Fruit fly (Drosophila melanogaster) whole organism, embryonic: ENCODE data around the gene CG32295.

Experiments
- Bteb2 ChIP-seq: fragments of 200-800 bp; sonication (Bioruptor generic); optimal IDR thresholded peaks from 2 replicates; lab custom pipeline; 2016; ENCODE audit warnings: missing biosample characterization, missing genetic modification characterization
- CG11398 ChIP-seq: fragments of 200-800 bp; sonication (Bioruptor generic); optimal IDR thresholded peaks from 2 replicates; lab custom pipeline; 2016; ENCODE audit warnings: missing biosample characterization, missing genetic modification characterization
- CG11696 ChIP-seq: fragments of 200-800 bp; sonication (Bioruptor generic); IDR thresholded peaks from 2 replicates; pipeline ENCODE4 v1.3.6; 2022; ENCODE audit warnings: missing biosample characterization, missing genetic modification characterization
- CG14050 ChIP-seq: fragments of 200-800 bp; sonication (Bioruptor generic); IDR thresholded peaks from 3 replicates; pipeline ENCODE4 v1.3.6; 2022; ENCODE audit warnings: missing biosample characterization, missing genetic modification characterization
- CG14667 ChIP-seq: fragments of 200-800 bp; sonication (Bioruptor generic); IDR thresholded peaks from 2 replicates; pipeline ENCODE4 v1.3.6; 2022; ENCODE audit warnings: missing biosample characterization, missing genetic modification characterization
- CG14965 ChIP-seq: fragments of 200-800 bp; sonication (Bioruptor generic); optimal IDR thresholded peaks from 2 replicates; lab custom pipeline; 2016; ENCODE audit warnings: missing biosample characterization, missing genetic modification characterization, borderline replicate concordance
- CG1602 ChIP-seq: fragments of 200-800 bp; sonication (Bioruptor generic); optimal IDR thresholded peaks from 3 replicates; lab custom pipeline; 2016; ENCODE audit warnings: missing biosample characterization, missing genetic modification characterization
- CG1647 ChIP-seq: fragments of 200-800 bp; sonication (Bioruptor generic); optimal IDR thresholded peaks from 3 replicates; lab custom pipeline; 2016; ENCODE audit warnings: missing biosample characterization, missing genetic modification characterization
- CG18599 ChIP-seq: fragments of 200-800 bp; sonication (Bioruptor generic); optimal IDR thresholded peaks from 3 replicates; lab custom pipeline; 2017; ENCODE audit warnings: missing biosample characterization, missing genetic modification characterization, mild to moderate bottlenecking, moderate library complexity, missing genetic modification reagents
- CG2120 ChIP-seq: fragments of 200-800 bp; sonication (Bioruptor generic); optimal IDR thresholded peaks from 3 replicates; lab custom pipeline; 2016; ENCODE audit warnings: missing biosample characterization, missing genetic modification characterization
- CG3065 ChIP-seq: fragments of 200-800 bp; sonication (Bioruptor generic); optimal IDR thresholded peaks from 2 replicates; lab custom pipeline; 2016; ENCODE audit warnings: missing biosample characterization, missing genetic modification characterization
- CG33557 ChIP-seq: fragments of 200-800 bp; sonication (Bioruptor generic); optimal IDR thresholded peaks from 2 replicates; lab custom pipeline; 2019; ENCODE audit warnings: missing biosample characterization, mild to moderate bottlenecking, missing genetic modification characterization, moderate library complexity
- CG3407 ChIP-seq: fragments of 200-800 bp; sonication (Bioruptor generic); optimal IDR thresholded peaks from 2 replicates; lab custom pipeline; 2018; ENCODE audit warnings: missing biosample characterization, mild to moderate bottlenecking, missing genetic modification characterization
- CG34224 ChIP-seq: fragments of 200-800 bp; sonication (Bioruptor generic); IDR thresholded peaks from 3 replicates; pipeline ENCODE4 v1.3.6; 2022; ENCODE audit warnings: missing biosample characterization, missing genetic modification characterization; ENCODE audit not compliant: partially characterized antibody
- CG34376 ChIP-seq: fragments of 200-800 bp; sonication (Bioruptor generic); optimal IDR thresholded peaks from 2 replicates; lab custom pipeline; 2018; ENCODE audit warnings: missing biosample characterization, mild to moderate bottlenecking, missing genetic modification characterization
- CG4424 ChIP-seq: fragments of 200-800 bp; sonication (Bioruptor generic); optimal IDR thresholded peaks from 3 replicates; lab custom pipeline; 2016; ENCODE audit warnings: missing biosample characterization, missing genetic modification characterization
- CG4617 ChIP-seq: fragments of 200-800 bp; sonication (Bioruptor generic); optimal IDR thresholded peaks from 3 replicates; lab custom pipeline; 2016; ENCODE audit warnings: missing biosample characterization, missing genetic modification characterization, borderline replicate concordance
- CG6683 ChIP-seq: fragments of 200-800 bp; sonication (Bioruptor generic); optimal IDR thresholded peaks from 2 replicates; lab custom pipeline; 2017; ENCODE audit warnings: missing biosample characterization, mild to moderate bottlenecking, missing genetic modification characterization, missing genetic modification reagents
- CG6813 ChIP-seq: fragments of 200-800 bp; sonication (Bioruptor generic); optimal IDR thresholded peaks from 2 replicates; lab custom pipeline; 2017; ENCODE audit warnings: missing biosample characterization, missing genetic modification characterization, mild to moderate bottlenecking, moderate library complexity, missing genetic modification reagents
- CG7357 ChIP-seq: fragments of 200-800 bp; sonication (Bioruptor generic); IDR thresholded peaks from 3 replicates; pipeline ENCODE4 v1.3.6; 2022; ENCODE audit warnings: missing biosample characterization, missing genetic modification characterization
- CG7786 ChIP-seq: fragments of 200-800 bp; sonication (Bioruptor generic); optimal IDR thresholded peaks from 2 replicates; lab custom pipeline; 2016; ENCODE audit warnings: missing biosample characterization, missing genetic modification characterization
- CG8290 ChIP-seq, 3 experiments: fragments of 200-800 bp; sonication (Bioruptor generic); optimal IDR thresholded peaks; 2 replicates each; lab custom pipeline; 2016 to 2019; ENCODE audit warnings: missing biosample characterization in 3 of 3, missing genetic modification characterization in 3 of 3, mild to moderate bottlenecking in 2 of 3, moderate library complexity in 1 of 3
- CG9727 ChIP-seq: fragments of 200-800 bp; sonication (Bioruptor generic); optimal IDR thresholded peaks from 3 replicates; lab custom pipeline; 2017; ENCODE audit warnings: missing biosample characterization, mild to moderate bottlenecking, missing genetic modification characterization
- CG9876 ChIP-seq: fragments of 200-800 bp; sonication (Bioruptor generic); optimal IDR thresholded peaks from 2 replicates; lab custom pipeline; 2016; ENCODE audit warnings: missing biosample characterization, missing genetic modification characterization
- CoRest ChIP-seq: fragments of 200-800 bp; sonication (Bioruptor generic); optimal IDR thresholded peaks from 3 replicates; lab custom pipeline; 2018; ENCODE audit warnings: missing biosample characterization, mild to moderate bottlenecking, missing genetic modification characterization, moderate library complexity
- D ChIP-seq, 2 experiments: fragments of 200-800 bp in 1 of 2; fragments of >200 bp in 1 of 2; sonication (Bioruptor generic) in 1 of 2; optimal IDR thresholded peaks; 2 replicates in 1 of 2; 3 replicates in 1 of 2; lab custom pipeline; 2017; ENCODE audit warnings: mild to moderate bottlenecking in 1 of 2, missing biosample characterization in 1 of 2, missing genetic modification characterization in 1 of 2, missing genetic modification reagents in 1 of 2
- Dbx ChIP-seq: fragments of 200-800 bp; sonication (Bioruptor generic); IDR thresholded peaks from 3 replicates; pipeline ENCODE4 v1.3.6; 2022; ENCODE audit warnings: missing biosample characterization, missing genetic modification characterization
- Dref ChIP-seq: fragments of 200-800 bp; sonication (Bioruptor generic); IDR thresholded peaks from 2 replicates; pipeline ENCODE4 v1.3.6; 2022; ENCODE audit warnings: missing biosample characterization, missing genetic modification characterization
- HLHmδ ChIP-seq: fragments of 200-800 bp; sonication (Bioruptor generic); optimal IDR thresholded peaks from 2 replicates; lab custom pipeline; 2018; ENCODE audit warnings: missing biosample characterization, mild to moderate bottlenecking, missing genetic modification characterization, moderate library complexity
- Jarid2 ChIP-seq: fragments of 200-800 bp; sonication (Bioruptor generic); optimal IDR thresholded peaks from 3 replicates; lab custom pipeline; 2017; ENCODE audit warnings: mild to moderate bottlenecking, missing biosample characterization, missing genetic modification reagents, missing genetic modification characterization
- Spps ChIP-seq: fragments of 200-800 bp; sonication (Bioruptor generic); optimal IDR thresholded peaks from 2 replicates; lab custom pipeline; 2018; ENCODE audit warnings: missing biosample characterization, mild to moderate bottlenecking, missing genetic modification characterization
- Tbp ChIP-seq: fragments of >200 bp; optimal IDR thresholded peaks from 2 replicates; lab custom pipeline; 2018; ENCODE audit warnings: missing biosample characterization, missing genetic modification characterization
- Xbp1 ChIP-seq: fragments of 200-800 bp; sonication (Bioruptor generic); optimal IDR thresholded peaks from 3 replicates; lab custom pipeline; 2016; ENCODE audit warnings: missing biosample characterization, mild to moderate bottlenecking, missing genetic modification characterization
- aop ChIP-seq: fragments of 200-800 bp; sonication (Bioruptor generic); IDR thresholded peaks from 2 replicates; pipeline ENCODE4 v1.3.6; 2022; ENCODE audit warnings: missing biosample characterization, missing genetic modification characterization
- dan ChIP-seq: fragments of 200-800 bp; sonication (Bioruptor generic); IDR thresholded peaks from 2 replicates; pipeline ENCODE4 v1.3.6; 2022; ENCODE audit warnings: missing biosample characterization, missing genetic modification characterization
- emc ChIP-seq: fragments of 200-800 bp; sonication (Bioruptor generic); optimal IDR thresholded peaks from 2 replicates; lab custom pipeline; 2016; ENCODE audit warnings: missing biosample characterization, missing genetic modification characterization
- eve ChIP-seq, 2 experiments: fragments of >200 bp; optimal IDR thresholded peaks; 2 replicates each; lab custom pipeline; 2017; ENCODE audit warnings: missing biosample characterization in 2 of 2, missing genetic modification characterization in 2 of 2
- fd3F ChIP-seq: fragments of 200-800 bp; sonication (Bioruptor generic); optimal IDR thresholded peaks from 2 replicates; lab custom pipeline; 2018; ENCODE audit warnings: missing biosample characterization, mild to moderate bottlenecking, missing genetic modification characterization, moderate library complexity
- gce ChIP-seq: fragments of 200-800 bp; sonication (Bioruptor generic); IDR thresholded peaks from 3 replicates; pipeline ENCODE4 v1.3.6; 2022; ENCODE audit warnings: missing biosample characterization, missing genetic modification characterization
- gt ChIP-seq: fragments of 200-800 bp; sonication (Bioruptor generic); IDR thresholded peaks from 2 replicates; pipeline ENCODE4 v1.3.6; 2022; ENCODE audit warnings: missing biosample characterization, missing genetic modification characterization
- klu ChIP-seq: fragments of 200-800 bp; sonication (Bioruptor generic); IDR thresholded peaks from 2 replicates; pipeline ENCODE4 v1.3.6; 2022; ENCODE audit warnings: missing biosample characterization, missing genetic modification characterization
- nerfin-2 ChIP-seq: fragments of 200-800 bp; sonication (Bioruptor generic); IDR thresholded peaks from 2 replicates; pipeline ENCODE4 v1.3.6; 2022; ENCODE audit warnings: missing biosample characterization, missing genetic modification characterization; ENCODE audit not compliant: partially characterized antibody
- otp ChIP-seq: fragments of 200-800 bp; sonication (Bioruptor generic); IDR thresholded peaks from 3 replicates; pipeline ENCODE4, ENCODE4 v1.3.6; 2022; ENCODE audit warnings: missing biosample characterization, missing genetic modification characterization
- pfk ChIP-seq: fragments of 200-800 bp; sonication (Bioruptor generic); optimal IDR thresholded peaks from 2 replicates; lab custom pipeline; 2018; ENCODE audit warnings: missing biosample characterization, mild to moderate bottlenecking, missing genetic modification characterization, moderate library complexity
- run ChIP-seq: fragments of 200-800 bp; sonication (Bioruptor generic); optimal IDR thresholded peaks from 3 replicates; lab custom pipeline; 2018; ENCODE audit warnings: missing biosample characterization, mild to moderate bottlenecking, missing genetic modification characterization
- seq ChIP-seq: fragments of 200-800 bp; sonication (Bioruptor generic); IDR thresholded peaks from 2 replicates; pipeline ENCODE4 v1.3.6; 2022; ENCODE audit warnings: missing biosample characterization, missing genetic modification characterization
- sqz ChIP-seq: fragments of 200-800 bp; sonication (Bioruptor generic); optimal IDR thresholded peaks from 3 replicates; lab custom pipeline; 2018; ENCODE audit warnings: missing biosample characterization, mild to moderate bottlenecking, missing genetic modification characterization
- stwl ChIP-seq: fragments of 200-800 bp; sonication (Bioruptor generic); optimal IDR thresholded peaks from 3 replicates; lab custom pipeline; 2018; ENCODE audit warnings: missing biosample characterization, mild to moderate bottlenecking, missing genetic modification characterization, moderate library complexity
- unc-4 ChIP-seq: fragments of 200-800 bp; sonication (Bioruptor generic); IDR thresholded peaks from 2 replicates; pipeline ENCODE4 v1.3.6; 2022; ENCODE audit warnings: missing biosample characterization, missing genetic modification characterization; ENCODE audit not compliant: partially characterized antibody
- z ChIP-seq: fragments of 200-800 bp; sonication (Bioruptor generic); IDR thresholded peaks from 3 replicates; pipeline ENCODE4 v1.3.6; 2022; ENCODE audit warnings: missing biosample characterization, missing genetic modification characterization

Gene CG32295

dm6 chr3L:2532377-2532776, 5.6 kb upstream of the CG32295 start (continued):
- TF ChIP-seq run (no peak), sqz (GFP tag; lab: Kevin White, UChicago) (no peak), CoRest (tag; lab: Kevin White, UChicago) (no peak), Xbp1 (GFP tag; lab: Kevin White, UChicago) (peak; percentile 47), CG33557 (no peak), otp (GFP tag; lab: Robert Waterston, UW) (peak; percentile 54; the same call in 2 of the 3 replicates), CG8290 (GFP tag; optimal IDR thresholded peaks at IDR 0.05; lab: Kevin White, UChicago) (no peak), CG8290 (tag; optimal IDR thresholded peaks at IDR 0.05; lab: Kevin White, UChicago) (no peak), CG34376 (GFP tag; lab: Kevin White, UChicago) (no peak), Spps (tag; lab: Kevin White, UChicago) (no peak), stwl (tag; lab: Kevin White, UChicago) (no peak), Dbx (GFP tag; lab: Robert Waterston, UW) (no peak), HLHmδ (GFP tag; lab: Kevin White, UChicago) (peak; percentile 14), nerfin-2 (GFP tag; lab: Robert Waterston, UW) (no peak), emc (no peak), CG14050 (GFP tag; lab: Robert Waterston, UW) (peak; percentile 11; the same call in 2 of the 3 replicates), eve (GFP tag; optimal IDR thresholded peaks at IDR 0.05; lab: Kevin White, UChicago) (no peak), CG7786 (GFP tag; lab: Kevin White, UChicago) (no peak), CG9876 (GFP tag; lab: Kevin White, UChicago) (no peak), unc-4 (GFP tag; lab: Robert Waterston, UW) (no peak), CG1647 (GFP tag; lab: Kevin White, UChicago) (no peak), z (GFP tag; lab: Robert Waterston, UW) (no peak), aop (GFP tag; lab: Robert Waterston, UW) (no peak), Jarid2 (GFP tag; lab: Kevin White, UChicago) (peak; percentile 22), pfk (no peak), CG3407 (GFP tag; lab: Kevin White, UChicago) (no peak), CG2120 (no peak), fd3F (GFP tag; lab: Kevin White, UChicago) (no peak), CG7357 (GFP tag; lab: Robert Waterston, UW) (peak; percentile 35; the same call in 1 of the 3 replicates), CG1602 (GFP tag; lab: Kevin White, UChicago) (no peak), klu (GFP tag; lab: Robert Waterston, UW) (peak; percentile 25; the same call in 1 of the 2 replicates), CG6683 (GFP tag; lab: Kevin White, UChicago) (no peak), CG18599 (GFP tag; lab: Kevin White, UChicago) (no peak), CG4617 (GFP tag; lab: Kevin White, UChicago) (no peak), dan (GFP tag; lab: Robert Waterston, UW) (no peak), CG11696 (GFP tag; lab: Robert Waterston, UW) (peak; percentile 59), CG14667 (peak; percentile 66), seq (GFP tag; lab: Robert Waterston, UW) (no peak), Dref (no peak), CG14965 (no peak), CG3065 (no peak), D (optimal IDR thresholded peaks at IDR 0.05; lab: Kevin White, UChicago) (no peak), D (GFP tag; optimal IDR thresholded peaks at IDR 0.05; lab: Kevin White, UChicago) (peak; percentile 0), gt (GFP tag; lab: Robert Waterston, UW) (no peak; the same call in 1 of the 2 replicates), CG4424 (GFP tag; lab: Kevin White, UChicago) (no peak), CG6813 (GFP tag; lab: Kevin White, UChicago) (no peak), gce (GFP tag; lab: Robert Waterston, UW) (peak; percentile 73; the same call in 2 of the 3 replicates), Tbp (no peak), CG34224 (GFP tag; lab: Robert Waterston, UW) (no peak), CG11398 (GFP tag; lab: Kevin White, UChicago) (no peak), Bteb2 (GFP tag; lab: Kevin White, UChicago) (no peak), CG9727 (GFP tag; lab: Kevin White, UChicago) (no peak)
